Worm (Caenorhabditis elegans) whole organism, L1 larva: ENCODE measurements around the gene nspa-8.
A peak's percentile ranks its signal among the peaks of the same experiment; 100 is the strongest.

Source experiments
- C04F5.9 ChIP-seq: sonication (generic microtip); optimal IDR thresholded peaks from 2 replicates; lab custom pipeline; 2016; ENCODE audit warnings: missing genetic modification characterization, missing compliant biosample characterization
- aha-1 ChIP-seq: fragments of 150-350 bp; optimal IDR thresholded peaks from 2 replicates; lab custom pipeline; 2014; ENCODE audit warnings: missing biosample characterization, missing genetic modification characterization
- alr-1 ChIP-seq: fragments of 200-800 bp; sonication (Bioruptor generic); optimal IDR thresholded peaks from 2 replicates; lab custom pipeline; 2018; ENCODE audit warnings: borderline replicate concordance, mild to moderate bottlenecking, missing genetic modification characterization, missing compliant biosample characterization
- aly-2 ChIP-seq: fragments of 150-350 bp; optimal IDR thresholded peaks from 2 replicates; lab custom pipeline; 2014; ENCODE audit warnings: missing biosample characterization, missing genetic modification characterization
- ama-1 ChIP-seq: fragments of 150-350 bp; optimal IDR thresholded peaks from 2 replicates; lab custom pipeline; 2014
- ceh-63 ChIP-seq: fragments of 200-800 bp; sonication (Bioruptor generic); optimal IDR thresholded peaks from 2 replicates; lab custom pipeline; 2018; ENCODE audit warnings: mild to moderate bottlenecking, missing genetic modification characterization, missing compliant biosample characterization
- ceh-8 ChIP-seq: fragments of 200-800 bp; sonication (Bioruptor generic); optimal IDR thresholded peaks from 2 replicates; lab custom pipeline; 2018; ENCODE audit warnings: mild to moderate bottlenecking, missing genetic modification characterization, moderate library complexity, missing compliant biosample characterization
- ceh-82 ChIP-seq, 3 experiments: fragments of 150-350 bp in 1 of 3; sonication (generic microtip) in 2 of 3; optimal IDR thresholded peaks; 2 replicates each; lab custom pipeline; 2014 to 2017; ENCODE audit warnings: missing biosample characterization in 3 of 3, missing genetic modification characterization in 3 of 3
- ceh-90 ChIP-seq: sonication (generic microtip); optimal IDR thresholded peaks from 2 replicates; lab custom pipeline; 2016; ENCODE audit warnings: missing genetic modification characterization, missing compliant biosample characterization
- ces-1 ChIP-seq: fragments of 150-350 bp; optimal IDR thresholded peaks from 2 replicates; lab custom pipeline; 2014; ENCODE audit warnings: missing biosample characterization, missing genetic modification reagents, missing genetic modification characterization
- dsc-1 ChIP-seq: sonication (generic microtip); optimal IDR thresholded peaks from 2 replicates; lab custom pipeline; 2016; ENCODE audit warnings: mild to moderate bottlenecking, missing genetic modification characterization, missing compliant biosample characterization
- efl-1 ChIP-seq, 4 experiments: fragments of 150-350 bp; optimal IDR thresholded peaks in 3 of 4; peaks in 1 of 4; 1 replicate in 1 of 4; 2 replicates in 3 of 4; lab custom pipeline; 2014; ENCODE audit warnings: missing biosample characterization in 2 of 4, missing genetic modification characterization in 2 of 4, missing genetic modification reagents in 2 of 4
- efl-3 ChIP-seq: fragments of 200-800 bp; sonication (Bioruptor generic); optimal IDR thresholded peaks from 2 replicates; lab custom pipeline; 2018; ENCODE audit warnings: mild to moderate bottlenecking, missing genetic modification characterization, missing compliant biosample characterization
- egl-27 ChIP-seq, 2 experiments: fragments of 150-350 bp in 1 of 2; sonication (generic microtip); optimal IDR thresholded peaks; 3 replicates each; lab custom pipeline; 2017 to 2018; ENCODE audit warnings: missing biosample characterization in 2 of 2, missing genetic modification characterization in 2 of 2, missing genetic modification reagents in 2 of 2
- fkh-10 ChIP-seq: sonication (generic microtip); optimal IDR thresholded peaks from 2 replicates; lab custom pipeline; 2017; ENCODE audit warnings: missing biosample characterization, missing genetic modification reagents, missing genetic modification characterization
- fkh-4 ChIP-seq: sonication (generic microtip); optimal IDR thresholded peaks from 2 replicates; lab custom pipeline; 2016; ENCODE audit warnings: missing compliant biosample characterization, missing genetic modification characterization, borderline replicate concordance
- grh-1 ChIP-seq: fragments of 200-800 bp; sonication (Bioruptor generic); IDR thresholded peaks from 2 replicates; pipeline ENCODE4 v1.3.6; 2022; ENCODE audit warnings: missing genetic modification reagents, missing genetic modification characterization, missing compliant biosample characterization
- hlh-17 ChIP-seq: fragments of 200-800 bp; sonication (Bioruptor generic); optimal IDR thresholded peaks from 2 replicates; lab custom pipeline; 2018; ENCODE audit warnings: missing genetic modification characterization, mild to moderate bottlenecking, missing compliant biosample characterization, moderate library complexity, borderline replicate concordance
- hlh-4 ChIP-seq: sonication (generic microtip); optimal IDR thresholded peaks from 2 replicates; lab custom pipeline; 2016; ENCODE audit warnings: mild to moderate bottlenecking, missing genetic modification characterization, missing compliant biosample characterization
- hpl-2 ChIP-seq: fragments of 150-350 bp; optimal IDR thresholded peaks from 2 replicates; lab custom pipeline; 2014; ENCODE audit warnings: missing biosample characterization, missing genetic modification reagents, missing genetic modification characterization
- irx-1 ChIP-seq: sonication (generic microtip); optimal IDR thresholded peaks from 2 replicates; lab custom pipeline; 2016; ENCODE audit warnings: missing genetic modification characterization, missing compliant biosample characterization
- jun-1 ChIP-seq: fragments of 150-350 bp; optimal IDR thresholded peaks from 2 replicates; lab custom pipeline; 2014; ENCODE audit warnings: missing biosample characterization, missing genetic modification reagents, missing genetic modification characterization
- lin-14 ChIP-seq: fragments of 200-800 bp; sonication (Bioruptor generic); optimal IDR thresholded peaks from 2 replicates; lab custom pipeline; 2018; ENCODE audit warnings: mild to moderate bottlenecking, missing genetic modification characterization, moderate library complexity, missing compliant biosample characterization
- lin-15B ChIP-seq: fragments of 150-350 bp; sonication (generic microtip); optimal IDR thresholded peaks from 3 replicates; lab custom pipeline; 2014; ENCODE audit warnings: missing biosample characterization, missing genetic modification characterization
- lin-35 ChIP-seq, 2 experiments: fragments of 150-350 bp; optimal IDR thresholded peaks; 2 replicates each; lab custom pipeline; 2014; ENCODE audit warnings: missing biosample characterization in 2 of 2, missing genetic modification characterization in 2 of 2, missing genetic modification reagents in 2 of 2
- lin-39 ChIP-seq: fragments of 150-350 bp; optimal IDR thresholded peaks from 2 replicates; lab custom pipeline; 2014; ENCODE audit warnings: missing biosample characterization, missing genetic modification reagents, missing genetic modification characterization
- lir-3 ChIP-seq: sonication (generic microtip); optimal IDR thresholded peaks from 2 replicates; lab custom pipeline; 2016; ENCODE audit warnings: mild to moderate bottlenecking, missing genetic modification characterization, moderate library complexity, missing compliant biosample characterization; ENCODE audit not compliant: poor library complexity
- lsy-2 ChIP-seq, 2 experiments: fragments of 150-350 bp; optimal IDR thresholded peaks; 2 replicates each; lab custom pipeline; 2014; ENCODE audit warnings: missing biosample characterization in 2 of 2, missing genetic modification characterization in 2 of 2
- mab-9 ChIP-seq: fragments of 200-800 bp; sonication (Bioruptor generic); IDR thresholded peaks from 2 replicates; pipeline ENCODE4 v1.3.6; 2022; ENCODE audit warnings: missing genetic modification reagents, missing genetic modification characterization, missing compliant biosample characterization
- mdl-1 ChIP-seq, 2 experiments: fragments of 150-350 bp; optimal IDR thresholded peaks; 2 replicates each; lab custom pipeline; 2014 to 2017; ENCODE audit warnings: missing biosample characterization in 2 of 2, missing genetic modification characterization in 2 of 2, inconsistent platforms in 1 of 2
- mep-1 ChIP-seq: fragments of 150-350 bp; optimal IDR thresholded peaks from 2 replicates; lab custom pipeline; 2014; ENCODE audit warnings: missing biosample characterization, missing genetic modification characterization
- nhr-12 ChIP-seq: sonication (generic microtip); optimal IDR thresholded peaks from 2 replicates; lab custom pipeline; 2017; ENCODE audit warnings: missing biosample characterization, missing genetic modification characterization
- nhr-237 ChIP-seq: fragments of 150-350 bp; optimal IDR thresholded peaks from 2 replicates; lab custom pipeline; 2014; ENCODE audit warnings: missing biosample characterization, missing genetic modification characterization
- nhr-28 ChIP-seq: fragments of 150-350 bp; optimal IDR thresholded peaks from 2 replicates; lab custom pipeline; 2014; ENCODE audit warnings: missing biosample characterization, missing genetic modification characterization
- nhr-90 ChIP-seq: sonication (generic microtip); optimal IDR thresholded peaks from 2 replicates; lab custom pipeline; 2016; ENCODE audit warnings: mild to moderate bottlenecking, missing genetic modification characterization, missing compliant biosample characterization; ENCODE audit not compliant: poor library complexity
- pag-3 ChIP-seq: sonication (generic microtip); optimal IDR thresholded peaks from 2 replicates; lab custom pipeline; 2017; ENCODE audit warnings: missing genetic modification characterization, mild to moderate bottlenecking, missing compliant biosample characterization, antibody characterized with exemption, borderline replicate concordance; ENCODE audit not compliant: insufficient read depth
- pqm-1 ChIP-seq: sonication (generic microtip); optimal IDR thresholded peaks from 3 replicates; lab custom pipeline; 2017; ENCODE audit warnings: missing biosample characterization, missing genetic modification characterization
- rnt-1 ChIP-seq: sonication (generic microtip); optimal IDR thresholded peaks from 2 replicates; lab custom pipeline; 2016; ENCODE audit warnings: mild to moderate bottlenecking, missing genetic modification characterization, moderate library complexity, missing compliant biosample characterization
- skn-1 ChIP-seq: fragments of 150-350 bp; optimal IDR thresholded peaks from 2 replicates; lab custom pipeline; 2014; ENCODE audit warnings: missing biosample characterization, missing genetic modification characterization
- snpc-4 ChIP-seq: fragments of 150-350 bp; optimal IDR thresholded peaks from 2 replicates; lab custom pipeline; 2014; ENCODE audit warnings: missing biosample characterization, missing genetic modification characterization
- snu-23 ChIP-seq: sonication (generic microtip); optimal IDR thresholded peaks from 2 replicates; lab custom pipeline; 2016; ENCODE audit warnings: missing genetic modification characterization, missing compliant biosample characterization
- sup-37 ChIP-seq: fragments of 200-800 bp; sonication (Bioruptor generic); optimal IDR thresholded peaks from 2 replicates; lab custom pipeline; 2018; ENCODE audit warnings: mild to moderate bottlenecking, missing genetic modification characterization, missing compliant biosample characterization
- swsn-7 ChIP-seq: sonication (generic microtip); optimal IDR thresholded peaks from 2 replicates; lab custom pipeline; 2016; ENCODE audit warnings: missing genetic modification characterization, missing compliant biosample characterization
- tbx-2 ChIP-seq: sonication (generic microtip); optimal IDR thresholded peaks from 2 replicates; lab custom pipeline; 2016; ENCODE audit warnings: missing genetic modification characterization, missing compliant biosample characterization
- unc-62 ChIP-seq: fragments of 150-350 bp; optimal IDR thresholded peaks from 2 replicates; lab custom pipeline; 2014; ENCODE audit warnings: missing biosample characterization, missing genetic modification reagents, missing genetic modification characterization
- unc-98 ChIP-seq: fragments of 200-800 bp; sonication (Bioruptor generic); IDR thresholded peaks from 2 replicates; pipeline ENCODE4 v1.3.6; 2022; ENCODE audit warnings: missing genetic modification characterization, missing compliant biosample characterization
- vab-15 ChIP-seq: sonication (generic microtip); optimal IDR thresholded peaks from 2 replicates; lab custom pipeline; 2017; ENCODE audit warnings: missing genotype, mild to moderate bottlenecking, missing genetic modification characterization, missing compliant biosample characterization
- zip-4 ChIP-seq: fragments of 200-800 bp; sonication (Bioruptor generic); optimal IDR thresholded peaks from 2 replicates; lab custom pipeline; 2018; ENCODE audit warnings: mild to moderate bottlenecking, missing genetic modification characterization, moderate library complexity, missing compliant biosample characterization
- ztf-4 ChIP-seq: fragments of 150-350 bp; optimal IDR thresholded peaks from 2 replicates; lab custom pipeline; 2014; ENCODE audit warnings: missing biosample characterization, missing genetic modification characterization

nspa-8 gene

ce11 chrV:14849628-14850027, 22.8 kb upstream of the nspa-8 start (continued):
- TF ChIP-seq lin-14 = peak; percentile 91
- TF ChIP-seq pqm-1 (tag; lab: Kevin White, UChicago) = no peak
- TF ChIP-seq lin-35 (GFP tag; optimal IDR thresholded peaks at IDR 0.05; lab: Kevin White, UChicago) = peak; percentile 51 to 79
- peak in 1 of 2 experiments; percentile 83 for TF ChIP-seq mdl-1 (tag; optimal IDR thresholded peaks at IDR 0.05; lab: Kevin White, UChicago)
- TF ChIP-seq ceh-90 = no peak
- no peak for TF ChIP-seq lin-15B (tag; lab: Kevin White, UChicago)
- peak; percentile 49 to 72 for TF ChIP-seq lsy-2 (tag; optimal IDR thresholded peaks at IDR 0.05; lab: Kevin White, UChicago)
- TF ChIP-seq vab-15 (tag; lab: Kevin White, UChicago) = peak; percentile 55
- peak; percentile 33 for TF ChIP-seq ama-1 (lab: Kevin White, UChicago)
- TF ChIP-seq dsc-1 (tag; lab: Kevin White, UChicago) = no peak
- no peak for TF ChIP-seq nhr-28 (tag; lab: Kevin White, UChicago)
- peak; percentile 17 for TF ChIP-seq swsn-7 (tag; lab: Kevin White, UChicago)
- TF ChIP-seq grh-1 = no peak
- peak; percentile 27 to 43 for TF ChIP-seq efl-1 (optimal IDR thresholded peaks at IDR 0.05; lab: Kevin White, UChicago)
- peak; percentile 20 to 84 for TF ChIP-seq efl-1 (GFP tag; optimal IDR thresholded peaks at IDR 0.05 in 1 of 2; lab: Kevin White, UChicago)
- peak; percentile 62 for TF ChIP-seq tbx-2 (tag; lab: Kevin White, UChicago)
- TF ChIP-seq skn-1 (tag; lab: Kevin White, UChicago) = peak; percentile 52
- TF ChIP-seq lir-3 (tag; lab: Kevin White, UChicago) = peak; percentile 29
- TF ChIP-seq sup-37 (GFP tag; lab: Kevin White, UChicago) = no peak
- TF ChIP-seq pag-3 (tag; lab: Kevin White, UChicago) = peak; percentile 78
- peak; percentile 57 for TF ChIP-seq nhr-90 (tag; lab: Kevin White, UChicago)
- TF ChIP-seq irx-1 = peak; percentile 6
- TF ChIP-seq alr-1 = no peak
- TF ChIP-seq rnt-1 (tag; lab: Kevin White, UChicago) = peak; percentile 46
- TF ChIP-seq ceh-82 (tag; optimal IDR thresholded peaks at IDR 0.05; lab: Kevin White, UChicago) = peak in 1 of 3 experiments; percentile 62
- no peak for TF ChIP-seq efl-3 (GFP tag; lab: Kevin White, UChicago)
- peak; percentile 32 for TF ChIP-seq jun-1
- no peak for TF ChIP-seq fkh-10 (GFP tag; lab: Kevin White, UChicago)
- TF ChIP-seq C04F5.9 (tag; lab: Kevin White, UChicago) = no peak
- peak; percentile 23 for TF ChIP-seq snpc-4 (tag; lab: Kevin White, UChicago)
- peak; percentile 68 for TF ChIP-seq mep-1 (tag; lab: Kevin White, UChicago)
- no peak for TF ChIP-seq ztf-4 (tag; lab: Kevin White, UChicago)

ce11 chrV:14848510-14849206, 21.8 kb upstream of the nspa-8 start:
- TF ChIP-seq skn-1 (tag; lab: Kevin White, UChicago) (peak; percentile 27), ces-1 (no peak), lin-39 (tag; lab: Kevin White, UChicago) (peak; percentile 57), fkh-4 (tag; lab: Kevin White, UChicago) (no peak), irx-1 (peak; percentile 51), zip-4 (GFP tag; lab: Kevin White, UChicago) (no peak), hpl-2 (GFP tag; lab: Kevin White, UChicago) (no peak), snu-23 (peak; percentile 83), aha-1 (tag; lab: Kevin White, UChicago) (no peak), unc-62 (GFP tag; lab: Kevin White, UChicago) (no peak), ceh-63 (GFP tag; lab: Kevin White, UChicago) (no peak), unc-98 (0 out of 2 replicates have a peak, but pooled peaks have one; percentile 15), hlh-4 (tag; lab: Kevin White, UChicago) (no peak), mab-9 (GFP tag; lab: Robert Waterston, UW) (no peak), aly-2 (tag; lab: Kevin White, UChicago) (no peak), lir-3 (tag; lab: Kevin White, UChicago) (peak; percentile 37), lsy-2 (tag; optimal IDR thresholded peaks at IDR 0.05; lab: Kevin White, UChicago) (peak; percentile 71 to 78), pqm-1 (tag; lab: Kevin White, UChicago) (no peak), nhr-12 (tag; lab: Kevin White, UChicago) (no peak), hlh-17 (GFP tag; lab: Kevin White, UChicago) (no peak), lin-15B (tag; lab: Kevin White, UChicago) (no peak), efl-3 (GFP tag; lab: Kevin White, UChicago) (no peak), C04F5.9 (tag; lab: Kevin White, UChicago) (peak; percentile 16), nhr-237 (tag; lab: Kevin White, UChicago) (no peak), egl-27 (tag; optimal IDR thresholded peaks at IDR 0.05; lab: Kevin White, UChicago) (no peak), ceh-8 (no peak)
